Worm (Caenorhabditis elegans) whole organism, L4/young adult: ENCODE results near the gene F16G10.6.

Experiments
- W03F9.2 ChIP-seq: fragments of 150-350 bp; optimal IDR thresholded peaks from 2 replicates; lab custom pipeline; 2014; ENCODE audit warnings: missing biosample characterization, missing genetic modification characterization
- him-1 ChIP-seq: sonication (generic microtip); optimal IDR thresholded peaks from 2 replicates; lab custom pipeline; 2016; ENCODE audit warnings: missing genotype, missing genetic modification reagents, missing genetic modification characterization, missing compliant biosample characterization

ce11 chrII:2380174-2380573 lies 2.5 kb upstream of the F16G10.6 start, which contains the start of gene F16G10.7:
- TF ChIP-seq him-1 (tag; lab: Kevin White, UChicago) (no peak), W03F9.2 (tag; lab: Kevin White, UChicago) (no peak)
